Worm (Caenorhabditis elegans) whole organism, L3 larva: ENCODE results near the gene srab-10.

ENCODE experiments used
- ZK546.5 ChIP-seq: sonication (generic microtip); optimal IDR thresholded peaks from 2 replicates; lab custom pipeline; 2017; ENCODE audit warnings: missing biosample characterization, missing genetic modification characterization
- nhr-11 ChIP-seq: fragments of 150-350 bp; optimal IDR thresholded peaks from 2 replicates; lab custom pipeline; 2014; ENCODE audit warnings: missing biosample characterization, missing genetic modification characterization
- nhr-28 ChIP-seq: fragments of 150-350 bp; optimal IDR thresholded peaks from 2 replicates; lab custom pipeline; 2014; ENCODE audit warnings: missing biosample characterization, missing genetic modification characterization
- sea-2 ChIP-seq: fragments of 150-350 bp; sonication (generic microtip); optimal IDR thresholded peaks from 4 replicates; lab custom pipeline; 2014; ENCODE audit warnings: missing biosample characterization, missing genetic modification reagents, missing genetic modification characterization

DNA sequence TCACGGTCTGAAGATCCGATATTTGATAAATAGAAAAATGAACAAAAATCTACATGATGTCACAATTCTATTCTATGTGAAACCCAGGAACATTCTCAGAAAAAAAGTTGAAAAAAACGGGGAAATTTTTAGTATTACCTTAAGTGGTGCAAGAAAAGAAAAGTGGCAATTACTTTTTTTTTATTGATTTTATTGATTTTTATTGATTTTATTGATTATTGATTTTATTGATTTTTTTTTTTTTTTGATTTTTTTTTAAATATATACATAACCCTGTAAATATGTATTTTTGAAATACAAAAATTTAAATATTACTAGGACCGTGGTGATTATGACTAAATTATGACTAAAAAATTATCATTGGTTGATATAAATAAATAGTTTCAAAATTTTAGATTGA lies 27.2 kb upstream of the srab-10 start:
- TF ChIP-seq nhr-11 (no peak), sea-2 (GFP tag; lab: Kevin White, UChicago) (no peak), nhr-28 (tag; lab: Kevin White, UChicago) (no peak), ZK546.5 (no peak)
